Fruit fly (Drosophila melanogaster) Kc167 (cell line): ENCODE results near the gene CG17292.

Experiments used
- Myc ChIP-seq: fragments of >200 bp; optimal IDR thresholded peaks from 2 replicates; lab custom pipeline; 2017; ENCODE audit warnings: missing external identifiers
- Sin3A ChIP-seq: fragments of >200 bp; optimal IDR thresholded peaks from 2 replicates; lab custom pipeline; 2018; ENCODE audit warnings: missing external identifiers
- h ChIP-seq: fragments of >200 bp; optimal IDR thresholded peaks from 3 replicates; lab custom pipeline; 2018; ENCODE audit warnings: missing external identifiers
- insv ChIP-seq: fragments of >200 bp; optimal IDR thresholded peaks from 3 replicates; lab custom pipeline; 2018; ENCODE audit warnings: missing external identifiers
- psq ChIP-seq: fragments of >200 bp; optimal IDR thresholded peaks from 2 replicates; lab custom pipeline; 2017; ENCODE audit warnings: missing external identifiers
- ttk ChIP-seq: sonication (Bioruptor generic); optimal IDR thresholded peaks from 2 replicates; lab custom pipeline; 2017; ENCODE audit warnings: missing external identifiers

dm6 chr2L:8365701-8366643 is 4.3 kb upstream of the CG17292 start, which contains the start of gene Pp2A-29B:
- TF ChIP-seq insv (lab: Kevin White, UChicago) = no peak
- no peak for TF ChIP-seq ttk
- no peak for TF ChIP-seq h (lab: Kevin White, UChicago)
- no peak for TF ChIP-seq Sin3A (lab: Kevin White, UChicago)
- no peak for TF ChIP-seq psq (lab: Kevin White, UChicago)
- TF ChIP-seq Myc (lab: Kevin White, UChicago) = no peak
